Worm (Caenorhabditis elegans): ENCODE measurements around the gene T11F9.7.

DNA sequence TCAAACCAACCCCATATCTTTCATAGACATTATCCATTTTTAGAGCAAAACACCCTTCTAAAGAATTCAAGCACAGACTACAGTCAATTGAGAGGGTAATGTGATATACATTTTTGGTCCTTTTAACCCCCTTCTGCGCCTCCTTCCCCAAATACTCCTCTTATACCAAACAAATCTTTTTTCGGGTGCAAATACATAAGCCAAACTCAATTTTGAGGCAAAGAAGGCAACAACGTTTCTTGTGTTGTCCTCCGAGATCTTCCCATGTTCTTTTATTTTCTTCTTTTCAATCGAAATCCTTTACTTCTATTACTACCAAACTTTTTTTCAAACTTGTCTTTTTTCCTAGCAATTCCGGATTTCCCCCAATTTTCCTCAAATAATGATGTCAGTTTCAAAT lies 20.8 kb upstream of the T11F9.7 start:
- no peak for TF ChIP-seq him-1 (tag; optimal IDR thresholded peaks at IDR 0.05)
- no peak for TF ChIP-seq W03F9.2 (tag; optimal IDR thresholded peaks at IDR 0.05)
